Fruit fly (Drosophila melanogaster) whole organism, wandering third instar larva: Measurements from ENCODE around the gene CG6659.

Source experiments
- Abd-B ChIP-seq: fragments of >200 bp; optimal IDR thresholded peaks from 2 replicates; lab custom pipeline; 2017; ENCODE audit warnings: missing biosample characterization, missing genetic modification characterization
- CG32264 ChIP-seq: fragments of 200-800 bp; sonication (Bioruptor generic); optimal IDR thresholded peaks from 2 replicates; lab custom pipeline; 2016; ENCODE audit warnings: missing biosample characterization, missing genetic modification characterization
- CG9705 ChIP-seq: fragments of 200-800 bp; sonication (Bioruptor generic); optimal IDR thresholded peaks from 2 replicates; lab custom pipeline; 2018; ENCODE audit warnings: missing biosample characterization, mild to moderate bottlenecking, missing genetic modification characterization
- CrebA ChIP-seq: fragments of 200-800 bp; sonication (Bioruptor generic); optimal IDR thresholded peaks from 2 replicates; lab custom pipeline; 2016; ENCODE audit warnings: missing biosample characterization, mild to moderate bottlenecking, missing genetic modification characterization, borderline replicate concordance
- Dfd ChIP-seq: fragments of >200 bp; optimal IDR thresholded peaks from 2 replicates; lab custom pipeline; 2017; ENCODE audit warnings: missing biosample characterization, missing genetic modification characterization
- Dif ChIP-seq: fragments of 200-275, 200-300 bp; sonication (Bioruptor generic); optimal IDR thresholded peaks from 2 replicates; lab custom pipeline; 2018; ENCODE audit warnings: missing biosample characterization, missing genetic modification characterization; ENCODE audit not compliant: partially characterized antibody
- GATAd ChIP-seq: sonication (Bioruptor generic); optimal IDR thresholded peaks from 2 replicates; lab custom pipeline; 2016; ENCODE audit warnings: missing biosample characterization, missing genetic modification characterization
- HLH106 ChIP-seq: fragments of 200-800 bp; optimal IDR thresholded peaks from 3 replicates; lab custom pipeline; 2019; ENCODE audit warnings: missing biosample characterization, mild to moderate bottlenecking, missing genetic modification characterization, moderate library complexity
- Hnf4 ChIP-seq: fragments of 200-800 bp; sonication (Bioruptor generic); optimal IDR thresholded peaks from 2 replicates; lab custom pipeline; 2016; ENCODE audit warnings: missing biosample characterization, mild to moderate bottlenecking, missing genetic modification characterization
- Hr78 ChIP-seq: fragments of >200 bp; optimal IDR thresholded peaks from 2 replicates; lab custom pipeline; 2017; ENCODE audit warnings: missing biosample characterization, missing genetic modification characterization
- Hr83 ChIP-seq: fragments of 200-300 bp; sonication (Bioruptor generic); optimal IDR thresholded peaks from 2 replicates; lab custom pipeline; 2016; ENCODE audit warnings: missing biosample characterization, mild to moderate bottlenecking, missing genetic modification characterization, moderate library complexity; ENCODE audit not compliant: poor library complexity, severe bottlenecking
- Jra ChIP-seq: sonication (Bioruptor generic); optimal IDR thresholded peaks from 2 replicates; lab custom pipeline; 2016; ENCODE audit warnings: missing biosample characterization, missing genetic modification characterization
- Mio ChIP-seq: sonication (Bioruptor generic); optimal IDR thresholded peaks from 2 replicates; lab custom pipeline; 2016; ENCODE audit warnings: missing biosample characterization, missing genetic modification characterization
- Myc ChIP-seq: fragments of >200 bp; optimal IDR thresholded peaks from 2 replicates; lab custom pipeline; 2017
- N ChIP-seq: fragments of >200 bp; optimal IDR thresholded peaks from 2 replicates; lab custom pipeline; 2018; ENCODE audit warnings: missing biosample characterization, missing external identifiers, missing genetic modification characterization
- OdsH ChIP-seq: fragments of 200-800 bp; sonication (Bioruptor generic); optimal IDR thresholded peaks from 2 replicates; lab custom pipeline; 2016; ENCODE audit warnings: missing biosample characterization, mild to moderate bottlenecking, missing genetic modification characterization
- Rel ChIP-seq, 2 experiments: fragments of 200-800 bp; sonication (Bioruptor generic) in 1 of 2; optimal IDR thresholded peaks; 2 replicates in 1 of 2; 3 replicates in 1 of 2; lab custom pipeline; 2016 to 2019; ENCODE audit warnings: mild to moderate bottlenecking in 2 of 2, missing biosample characterization in 2 of 2, missing genetic modification characterization in 2 of 2, moderate library complexity in 1 of 2
- Sp1 ChIP-seq: fragments of 200-800 bp; sonication (Bioruptor generic); optimal IDR thresholded peaks from 3 replicates; lab custom pipeline; 2019; ENCODE audit warnings: missing biosample characterization, mild to moderate bottlenecking, missing genetic modification characterization, moderate library complexity
- Vsx2 ChIP-seq: fragments of 200-300, 225-300 bp; sonication (Bioruptor generic); optimal IDR thresholded peaks from 2 replicates; lab custom pipeline; 2018; ENCODE audit warnings: missing biosample characterization, missing genetic modification characterization; ENCODE audit not compliant: partially characterized antibody
- br ChIP-seq: fragments of 200-800 bp; sonication (Bioruptor generic); optimal IDR thresholded peaks from 2 replicates; lab custom pipeline; 2016; ENCODE audit warnings: missing biosample characterization, missing genetic modification characterization
- brk ChIP-seq: fragments of 200-800 bp; sonication (Bioruptor generic); optimal IDR thresholded peaks from 2 replicates; lab custom pipeline; 2016; ENCODE audit warnings: missing biosample characterization, mild to moderate bottlenecking, missing genetic modification characterization
- dl ChIP-seq, 2 experiments: fragments of 175-275, 200-275 bp in 1 of 2; fragments of 200-275 bp in 1 of 2; sonication (Bioruptor generic); optimal IDR thresholded peaks; lab custom pipeline; 2018; ENCODE audit warnings: mild to moderate bottlenecking in 2 of 2, missing biosample characterization in 2 of 2, missing genetic modification characterization in 2 of 2, moderate library complexity in 2 of 2; ENCODE audit not compliant: partially characterized antibody in 2 of 2, insufficient read depth in 1 of 2
- dmrt93B ChIP-seq: fragments of 200-800 bp; sonication (Bioruptor generic); optimal IDR thresholded peaks from 2 replicates; lab custom pipeline; 2018; ENCODE audit warnings: missing biosample characterization, mild to moderate bottlenecking, missing genetic modification characterization
- dsf ChIP-seq: sonication (Bioruptor generic); optimal IDR thresholded peaks from 2 replicates; lab custom pipeline; 2016; ENCODE audit warnings: missing biosample characterization, missing genetic modification characterization, borderline replicate concordance
- ey ChIP-seq: fragments of 200-800 bp; sonication (Bioruptor generic); optimal IDR thresholded peaks from 2 replicates; lab custom pipeline; 2016; ENCODE audit warnings: missing biosample characterization, missing genetic modification characterization
- foxo ChIP-seq, 2 experiments: fragments of 200-800 bp; sonication (Bioruptor generic); optimal IDR thresholded peaks; 2 replicates in 1 of 2; 3 replicates in 1 of 2; lab custom pipeline; 2016 to 2017; ENCODE audit warnings: missing biosample characterization in 2 of 2, missing genetic modification characterization in 2 of 2
- fru ChIP-seq: fragments of 200-800 bp; sonication (Bioruptor generic); optimal IDR thresholded peaks from 3 replicates; lab custom pipeline; 2016; ENCODE audit warnings: missing biosample characterization, mild to moderate bottlenecking, missing genetic modification characterization
- h ChIP-seq: fragments of 200-800 bp; sonication (Bioruptor generic); optimal IDR thresholded peaks from 3 replicates; lab custom pipeline; 2016; ENCODE audit warnings: missing biosample characterization, mild to moderate bottlenecking, missing genetic modification characterization
- jim ChIP-seq: fragments of 175-275, 200-325 bp; sonication (Bioruptor generic); optimal IDR thresholded peaks from 2 replicates; lab custom pipeline; 2016; ENCODE audit warnings: missing biosample characterization, mild to moderate bottlenecking, missing genetic modification characterization
- lola ChIP-seq: fragments of >200 bp; optimal IDR thresholded peaks from 2 replicates; lab custom pipeline; 2017; ENCODE audit warnings: missing biosample characterization, missing genetic modification characterization
- pan ChIP-seq: fragments of >200 bp; optimal IDR thresholded peaks from 2 replicates; lab custom pipeline; 2017
- psq ChIP-seq: fragments of 200-800 bp; sonication (Bioruptor generic); optimal IDR thresholded peaks from 3 replicates; lab custom pipeline; 2017; ENCODE audit warnings: missing biosample characterization, mild to moderate bottlenecking, missing genetic modification characterization, moderate library complexity
- rgr ChIP-seq: fragments of 200-800 bp; sonication (Bioruptor generic); optimal IDR thresholded peaks from 3 replicates; lab custom pipeline; 2016; ENCODE audit warnings: missing biosample characterization, mild to moderate bottlenecking, missing genetic modification characterization
- sage ChIP-seq: fragments of 200-800 bp; sonication (Bioruptor generic); optimal IDR thresholded peaks from 2 replicates; lab custom pipeline; 2016; ENCODE audit warnings: missing biosample characterization, mild to moderate bottlenecking, missing genetic modification characterization
- sv ChIP-seq: fragments of 200-800 bp; sonication (Bioruptor generic); optimal IDR thresholded peaks from 3 replicates; lab custom pipeline; 2016; ENCODE audit warnings: missing biosample characterization, missing genetic modification characterization
- tai ChIP-seq: sonication (Bioruptor generic); optimal IDR thresholded peaks from 2 replicates; lab custom pipeline; 2016; ENCODE audit warnings: missing biosample characterization, missing genetic modification characterization
- usp ChIP-seq: fragments of >200 bp; optimal IDR thresholded peaks from 2 replicates; lab custom pipeline; 2017; ENCODE audit warnings: missing biosample characterization, missing genetic modification characterization
- woc ChIP-seq: sonication (Bioruptor generic); optimal IDR thresholded peaks from 2 replicates; lab custom pipeline; 2016; ENCODE audit warnings: missing biosample characterization, mild to moderate bottlenecking, missing genetic modification characterization

CG6659 gene

DNA sequence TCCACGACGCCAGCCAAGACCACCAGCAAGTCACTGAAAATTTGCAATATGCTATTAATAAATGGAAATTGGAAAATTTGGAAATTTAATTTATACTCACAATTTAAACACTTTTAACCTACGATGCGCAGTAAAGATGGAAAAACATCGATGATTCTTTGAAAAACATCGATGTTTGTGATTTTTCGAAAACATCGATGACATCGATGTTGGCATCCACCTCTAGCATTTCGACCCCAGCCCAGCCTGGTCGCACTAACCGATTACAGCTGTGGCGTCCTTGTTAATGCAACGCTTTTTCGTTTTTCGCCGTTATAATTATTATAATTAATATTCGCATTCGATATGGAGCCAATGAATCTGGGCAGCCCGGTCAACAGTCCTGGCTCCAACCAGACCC is 9.1 kb downstream of the CG6659 start, which contains the start of gene Nup35:
TSS of gene Nup35 (plus strand) at position 222 of the 400 bp plus-strand sequence.
- TF ChIP-seq sage (GFP tag; lab: Kevin White, UChicago) = no peak
- TF ChIP-seq Hr83 (GFP tag; lab: Kevin White, UChicago) = peak; percentile 24
- TF ChIP-seq Myc (lab: Kevin White, UChicago) = no peak
- TF ChIP-seq N = no peak

DNA sequence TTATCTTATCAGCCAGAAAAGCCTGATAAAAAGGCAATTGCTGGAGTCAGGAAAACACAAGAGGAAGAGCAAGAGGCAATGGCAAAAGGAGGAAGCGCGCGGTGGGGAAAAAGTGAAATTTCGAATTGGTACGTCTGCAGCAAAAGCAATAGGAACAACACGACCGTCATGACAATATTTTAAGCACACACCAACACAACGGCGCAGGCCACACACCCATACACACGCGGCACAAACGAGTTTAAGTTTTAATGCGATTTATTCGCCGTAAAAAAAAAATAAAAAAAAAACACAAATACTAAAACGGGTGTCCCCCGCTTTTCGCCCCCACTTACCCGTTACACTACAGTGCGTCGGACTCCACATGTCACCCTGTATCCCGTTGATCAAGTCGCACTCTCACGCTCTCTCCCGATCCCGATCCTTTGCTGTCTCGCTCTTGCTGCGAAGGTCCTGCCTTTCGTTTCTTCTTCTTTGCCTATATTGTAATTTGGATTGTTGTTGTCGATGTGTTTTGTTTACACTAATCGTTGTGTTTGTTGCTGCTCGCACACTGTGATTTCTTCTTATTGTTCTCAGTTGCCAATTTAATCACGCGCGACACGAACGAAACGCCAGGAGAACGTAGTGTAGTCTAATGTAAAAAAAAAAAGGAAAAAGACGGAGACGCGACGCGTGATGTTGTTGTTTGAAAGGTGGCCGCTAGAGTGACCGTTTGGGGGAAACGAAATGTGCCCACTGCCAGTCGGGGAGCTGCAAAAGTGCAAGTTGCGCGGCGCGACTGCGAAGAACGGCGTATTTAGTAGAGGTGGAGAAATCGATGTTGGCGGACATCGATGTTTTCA is 10.0 kb downstream of the CG6659 start, which contains the start of gene Rip11:
TSS of gene Rip11 (minus strand) at position 794 of the 845 bp plus-strand sequence.
- TF ChIP-seq HLH106 (tag; lab: Kevin White, UChicago) = peak; percentile 42
- TF ChIP-seq jim = no peak
- TF ChIP-seq usp (GFP tag; lab: Kevin White, UChicago) = no peak
- no peak for TF ChIP-seq N
- no peak for TF ChIP-seq Abd-B (GFP tag; lab: Kevin White, UChicago)
- TF ChIP-seq Vsx2 (GFP tag; lab: Kevin White, UChicago) = no peak
- TF ChIP-seq ey = peak; percentile 76
- TF ChIP-seq Hr78 (GFP tag; lab: Kevin White, UChicago) = no peak
- peak; percentile 74 for TF ChIP-seq rgr (GFP tag; lab: Kevin White, UChicago)
- peak; percentile 14 for TF ChIP-seq CG9705 (GFP tag; lab: Kevin White, UChicago)
- TF ChIP-seq tai (GFP tag; lab: Kevin White, UChicago) = no peak
- no peak for TF ChIP-seq dmrt93B (GFP tag; lab: Kevin White, UChicago)
- TF ChIP-seq woc (GFP tag; lab: Kevin White, UChicago) = peak; percentile 58
- no peak for TF ChIP-seq lola (GFP tag; lab: Kevin White, UChicago)
- no peak for TF ChIP-seq dsf (GFP tag; lab: Kevin White, UChicago)
- TF ChIP-seq Dif = peak; percentile 49
- TF ChIP-seq br (GFP tag; lab: Kevin White, UChicago) = peak; percentile 77
- no peak for TF ChIP-seq brk (GFP tag; lab: Kevin White, UChicago)
- peak; percentile 79 for TF ChIP-seq h
- peak; percentile 45 for TF ChIP-seq sv (GFP tag; lab: Kevin White, UChicago)
- TF ChIP-seq psq (GFP tag; lab: Kevin White, UChicago) = peak; percentile 71
- TF ChIP-seq Dfd (GFP tag; lab: Kevin White, UChicago) = no peak
- TF ChIP-seq Hr83 (GFP tag; lab: Kevin White, UChicago) = peak; percentile 58
- no peak for TF ChIP-seq Hnf4
- no peak for TF ChIP-seq Mio (GFP tag; lab: Kevin White, UChicago)
- peak; percentile 74 for TF ChIP-seq OdsH
- TF ChIP-seq Jra (GFP tag; lab: Kevin White, UChicago) = peak; percentile 80
- TF ChIP-seq CG32264 (GFP tag; lab: Kevin White, UChicago) = peak; percentile 5
- TF ChIP-seq sage (GFP tag; lab: Kevin White, UChicago) = peak; percentile 17
- TF ChIP-seq Sp1 = peak; percentile 74
- no peak for TF ChIP-seq GATAd
- peak; percentile 76 for TF ChIP-seq fru
- TF ChIP-seq CrebA (GFP tag; lab: Kevin White, UChicago) = no peak
- peak; percentile 53 for TF ChIP-seq Rel (GFP tag; optimal IDR thresholded peaks at IDR 0.05; lab: Kevin White, UChicago)
- TF ChIP-seq Rel (tag; optimal IDR thresholded peaks at IDR 0.05; lab: Kevin White, UChicago) = peak; percentile 94
- TF ChIP-seq Myc (lab: Kevin White, UChicago) = no peak
- peak in 1 of 2 experiments; percentile 82 for TF ChIP-seq foxo (GFP tag; optimal IDR thresholded peaks at IDR 0.05; lab: Kevin White, UChicago)
- no peak for TF ChIP-seq pan
- no peak for TF ChIP-seq dl (GFP tag; optimal IDR thresholded peaks at IDR 0.05; lab: Kevin White, UChicago; ENCODE audit: insufficient read depth in 1 of 2, partially characterized antibody in 2 of 2)
